Worm (Caenorhabditis elegans) whole organism, L2 larva: ENCODE data around the gene pes-10.

ENCODE experiments used
- nhr-6 ChIP-seq: fragments of 150-350 bp; optimal IDR thresholded peaks from 2 replicates; lab custom pipeline; 2014; ENCODE audit warnings: missing biosample characterization, missing genetic modification characterization
- snpc-4 ChIP-seq: fragments of 150-350 bp; optimal IDR thresholded peaks from 2 replicates; lab custom pipeline; 2014; ENCODE audit warnings: missing biosample characterization, missing genetic modification characterization

DNA sequence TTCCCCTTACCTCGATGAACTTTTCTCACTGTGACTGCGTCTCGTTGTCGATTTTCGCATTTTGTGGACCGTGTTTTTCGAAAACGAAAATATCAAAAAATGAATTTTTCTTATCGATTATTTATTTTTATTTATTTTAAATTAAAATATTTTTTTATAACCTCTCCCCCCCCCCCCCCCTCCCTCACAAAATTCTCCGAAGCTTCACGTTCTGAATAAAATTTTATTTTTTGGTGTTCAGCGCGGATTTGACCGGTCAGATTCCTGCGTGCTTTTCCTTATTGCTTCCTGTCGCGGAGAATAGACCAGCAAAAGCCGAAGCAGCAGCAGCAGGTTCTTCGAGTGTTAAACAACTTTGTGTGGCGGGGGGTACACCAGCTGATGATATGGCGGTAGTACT is 29.1 kb downstream of the pes-10 start, which contains the start of gene Y46G5A.22:
- TF ChIP-seq nhr-6 (tag; lab: Kevin White, UChicago) (no peak), snpc-4 (tag; lab: Kevin White, UChicago) (no peak)
